Worm (Caenorhabditis elegans) whole organism, L4 larva: ENCODE results near the gene zfp-3.

Source experiments
- D1046.2 ChIP-seq: fragments of 200-800 bp; sonication (Bioruptor generic); IDR thresholded peaks from 2 replicates; pipeline ENCODE4 v1.3.6; 2022; ENCODE audit warnings: missing genetic modification characterization, missing compliant biosample characterization
- F10B5.3 ChIP-seq: sonication (generic microtip); optimal IDR thresholded peaks from 2 replicates; lab custom pipeline; 2016; ENCODE audit warnings: mild to moderate bottlenecking, missing genetic modification characterization, missing compliant biosample characterization
- F26F4.8 ChIP-seq: fragments of 200-800 bp; sonication (Bioruptor generic); conservative IDR thresholded peaks from 2 replicates; pipeline ENCODE4 v1.3.6; 2022; ENCODE audit warnings: missing genetic modification characterization, missing compliant biosample characterization
- F37D6.2 ChIP-seq: sonication (generic microtip); optimal IDR thresholded peaks from 2 replicates; lab custom pipeline; 2016; ENCODE audit warnings: mild to moderate bottlenecking, missing genetic modification characterization, missing compliant biosample characterization
- T20F7.1 ChIP-seq: fragments of 200-800 bp; sonication (Bioruptor generic); optimal IDR thresholded peaks from 2 replicates; lab custom pipeline; 2018; ENCODE audit warnings: mild to moderate bottlenecking, missing genetic modification characterization, missing compliant biosample characterization
- T26A8.4 ChIP-seq: fragments of 200-800 bp; sonication (Bioruptor generic); IDR thresholded peaks from 2 replicates; pipeline ENCODE4 v1.3.6; 2022; ENCODE audit warnings: missing genetic modification characterization, missing compliant biosample characterization
- ZK546.5 ChIP-seq, 2 experiments: sonication (generic microtip); optimal IDR thresholded peaks; 2 replicates each; lab custom pipeline; 2017; ENCODE audit warnings: missing biosample characterization in 2 of 2, missing genetic modification characterization in 2 of 2
- ama-1 ChIP-seq: fragments of 150-350 bp; optimal IDR thresholded peaks from 2 replicates; lab custom pipeline; 2014; ENCODE audit warnings: inconsistent platforms, mixed read lengths
- ceh-32 ChIP-seq: sonication (generic microtip); optimal IDR thresholded peaks from 2 replicates; lab custom pipeline; 2016; ENCODE audit warnings: mild to moderate bottlenecking, missing genetic modification characterization, missing compliant biosample characterization; ENCODE audit not compliant: poor library complexity
- cey-2 ChIP-seq: sonication (generic microtip); optimal IDR thresholded peaks from 3 replicates; lab custom pipeline; 2017; ENCODE audit warnings: missing genetic modification characterization, mild to moderate bottlenecking, missing compliant biosample characterization, antibody characterized with exemption, borderline replicate concordance; ENCODE audit not compliant: insufficient read depth
- ctbp-1 ChIP-seq: fragments of 200-800 bp; sonication (Bioruptor generic); IDR thresholded peaks from 2 replicates; pipeline ENCODE4 v1.3.6; 2022; ENCODE audit warnings: missing genetic modification reagents, missing genetic modification characterization, missing compliant biosample characterization
- daf-12 ChIP-seq: fragments of 150-350 bp; optimal IDR thresholded peaks from 2 replicates; lab custom pipeline; 2014; ENCODE audit warnings: missing biosample characterization, missing genetic modification reagents, missing genetic modification characterization
- dmd-9 ChIP-seq: fragments of 200-800 bp; sonication (Bioruptor generic); IDR thresholded peaks from 2 replicates; pipeline ENCODE4 v1.3.6; 2022; ENCODE audit warnings: missing genetic modification reagents, missing genetic modification characterization, missing compliant biosample characterization
- duxl-1 ChIP-seq: sonication (generic microtip); optimal IDR thresholded peaks from 2 replicates; lab custom pipeline; 2016; ENCODE audit warnings: mild to moderate bottlenecking, missing genetic modification characterization, moderate library complexity, missing compliant biosample characterization; ENCODE audit not compliant: poor library complexity
- egl-27 ChIP-seq: sonication (generic microtip); optimal IDR thresholded peaks from 3 replicates; lab custom pipeline; 2017; ENCODE audit warnings: missing biosample characterization, missing genetic modification reagents, missing genetic modification characterization
- egl-43 ChIP-seq: fragments of 200-800 bp; sonication (Bioruptor generic); IDR thresholded peaks from 2 replicates; pipeline ENCODE4 v1.3.6; 2022; ENCODE audit warnings: missing genetic modification reagents, missing genetic modification characterization, missing compliant biosample characterization
- gei-8 ChIP-seq: fragments of 200-800 bp; sonication (Bioruptor generic); optimal IDR thresholded peaks from 2 replicates; lab custom pipeline; 2018; ENCODE audit warnings: mild to moderate bottlenecking, missing genetic modification characterization, missing compliant biosample characterization
- hif-1 ChIP-seq, 2 experiments: sonication (generic microtip); optimal IDR thresholded peaks; 2 replicates each; lab custom pipeline; 2016 to 2017; ENCODE audit warnings: missing compliant biosample characterization in 2 of 2, missing genetic modification characterization in 2 of 2, missing genetic modification reagents in 2 of 2, missing genotype in 2 of 2, mild to moderate bottlenecking in 1 of 2
- hlh-30 ChIP-seq: sonication (generic microtip); optimal IDR thresholded peaks from 2 replicates; lab custom pipeline; 2017; ENCODE audit warnings: antibody characterized with exemption, mild to moderate bottlenecking, missing genetic modification characterization, missing compliant biosample characterization; ENCODE audit not compliant: insufficient read depth
- jun-1 ChIP-seq: fragments of 150-350 bp; optimal IDR thresholded peaks from 2 replicates; lab custom pipeline; 2014; ENCODE audit warnings: missing biosample characterization, missing genetic modification reagents, missing genetic modification characterization
- lim-7 ChIP-seq: fragments of 200-800 bp; sonication (Bioruptor generic); IDR thresholded peaks from 2 replicates; pipeline ENCODE4 v1.3.6; 2022; ENCODE audit warnings: missing genetic modification characterization, missing compliant biosample characterization
- lin-1 ChIP-seq: fragments of 200-800 bp; sonication (Bioruptor generic); IDR thresholded peaks from 2 replicates; pipeline ENCODE4 v1.3.6; 2022; ENCODE audit warnings: missing genetic modification reagents, missing genetic modification characterization, missing compliant biosample characterization
- lin-15B ChIP-seq: fragments of 150-350 bp; sonication (generic microtip); optimal IDR thresholded peaks from 3 replicates; lab custom pipeline; 2014; ENCODE audit warnings: missing biosample characterization, missing genetic modification characterization
- lin-38 ChIP-seq: fragments of 200-800 bp; sonication (Bioruptor generic); IDR thresholded peaks from 2 replicates; pipeline ENCODE4 v1.3.6; 2022; ENCODE audit warnings: missing genetic modification reagents, missing genetic modification characterization, missing compliant biosample characterization
- madf-9 ChIP-seq: fragments of 200-800 bp; sonication (Bioruptor generic); conservative IDR thresholded peaks from 2 replicates; pipeline ENCODE4 v1.3.6; 2022; ENCODE audit warnings: missing genetic modification reagents, missing genetic modification characterization, missing compliant biosample characterization
- mdl-1 ChIP-seq, 2 experiments: fragments of 150-350 bp in 1 of 2; sonication (generic microtip) in 1 of 2; optimal IDR thresholded peaks; 2 replicates each; lab custom pipeline; 2014 to 2017; ENCODE audit warnings: missing biosample characterization in 2 of 2, missing genetic modification characterization in 2 of 2
- mdt-29 ChIP-seq: fragments of 200-800 bp; sonication (Bioruptor generic); IDR thresholded peaks from 2 replicates; pipeline ENCODE4 v1.3.6; 2022; ENCODE audit warnings: missing genetic modification reagents, missing genetic modification characterization, missing compliant biosample characterization
- mxl-2 ChIP-seq: fragments of 200-800 bp; sonication (Bioruptor generic); conservative IDR thresholded peaks from 2 replicates; pipeline ENCODE4 v1.3.6; 2022; ENCODE audit warnings: missing genetic modification reagents, missing genetic modification characterization, missing compliant biosample characterization
- mxl-3 ChIP-seq: fragments of 200-800 bp; sonication (Bioruptor generic); optimal IDR thresholded peaks from 2 replicates; lab custom pipeline; 2018; ENCODE audit warnings: mild to moderate bottlenecking, missing genetic modification characterization, missing compliant biosample characterization
- nhr-10 ChIP-seq: fragments of 150-350 bp; optimal IDR thresholded peaks from 2 replicates; lab custom pipeline; 2014; ENCODE audit warnings: missing biosample characterization, missing genetic modification characterization
- nhr-11 ChIP-seq: fragments of 150-350 bp; optimal IDR thresholded peaks from 2 replicates; lab custom pipeline; 2014; ENCODE audit warnings: missing biosample characterization, missing genetic modification characterization
- nhr-28 ChIP-seq: fragments of 150-350 bp; optimal IDR thresholded peaks from 2 replicates; lab custom pipeline; 2014; ENCODE audit warnings: missing biosample characterization, missing genetic modification characterization
- nhr-41 ChIP-seq: fragments of 200-800 bp; sonication (Bioruptor generic); IDR thresholded peaks from 2 replicates; pipeline ENCODE4 v1.3.6; 2022; ENCODE audit warnings: missing genetic modification reagents, missing genetic modification characterization, missing compliant biosample characterization
- nhr-6 ChIP-seq: fragments of 150-350 bp; optimal IDR thresholded peaks from 2 replicates; lab custom pipeline; 2014; ENCODE audit warnings: missing biosample characterization, missing genetic modification characterization
- nhr-77 ChIP-seq: fragments of 150-350 bp; optimal IDR thresholded peaks from 2 replicates; lab custom pipeline; 2014; ENCODE audit warnings: missing biosample characterization, missing genetic modification characterization
- pha-4 ChIP-seq, 2 experiments: fragments of 150-350 bp in 1 of 2; fragments of 200-800 bp in 1 of 2; sonication (Bioruptor generic) in 1 of 2; IDR thresholded peaks in 1 of 2; optimal IDR thresholded peaks in 1 of 2; 2 replicates each; pipeline versions ENCODE4 v1.3.6 to Lab custom; 2014 to 2022; ENCODE audit warnings: missing genetic modification characterization in 2 of 2, missing genetic modification reagents in 2 of 2, missing biosample characterization in 1 of 2, missing compliant biosample characterization in 1 of 2
- saeg-2 ChIP-seq: fragments of 200-800 bp; sonication (Bioruptor generic); IDR thresholded peaks from 2 replicates; pipeline ENCODE4 v1.3.6; 2022; ENCODE audit warnings: missing genetic modification reagents, missing genetic modification characterization, missing compliant biosample characterization
- set-16 ChIP-seq: fragments of 200-800 bp; sonication (Bioruptor generic); IDR thresholded peaks from 2 replicates; pipeline ENCODE4 v1.3.6; 2022; ENCODE audit warnings: missing genetic modification reagents, missing genetic modification characterization, missing compliant biosample characterization
- snpc-4 ChIP-seq: fragments of 150-350 bp; optimal IDR thresholded peaks from 2 replicates; lab custom pipeline; 2014; ENCODE audit warnings: missing biosample characterization, missing genetic modification characterization
- spr-1 ChIP-seq: sonication (generic microtip); optimal IDR thresholded peaks from 2 replicates; lab custom pipeline; 2016; ENCODE audit warnings: mild to moderate bottlenecking, missing genetic modification characterization, missing compliant biosample characterization
- spr-3 ChIP-seq: fragments of 200-800 bp; sonication (Bioruptor generic); optimal IDR thresholded peaks from 2 replicates; lab custom pipeline; 2018; ENCODE audit warnings: mild to moderate bottlenecking, missing genetic modification characterization, missing compliant biosample characterization
- unc-130 ChIP-seq: sonication (generic microtip); optimal IDR thresholded peaks from 2 replicates; lab custom pipeline; 2016; ENCODE audit warnings: missing genetic modification reagents, missing genetic modification characterization, missing compliant biosample characterization
- unc-62 ChIP-seq, 3 experiments: fragments of 150-350 bp in 1 of 3; sonication (generic microtip); optimal IDR thresholded peaks in 2 of 3; peaks in 1 of 3; 1 replicate in 1 of 3; 2 replicates in 2 of 3; lab custom pipeline; 2014 to 2017; ENCODE audit warnings: missing biosample characterization in 3 of 3, missing genetic modification characterization in 3 of 3, missing genetic modification reagents in 3 of 3, missing genotype in 1 of 3
- vab-7 ChIP-seq: fragments of 200-800 bp; sonication (Bioruptor generic); IDR thresholded peaks from 2 replicates; pipeline ENCODE4 v1.3.6; 2022; ENCODE audit warnings: missing genetic modification reagents, missing genetic modification characterization, missing compliant biosample characterization
- zfp-2 ChIP-seq: sonication (generic microtip); optimal IDR thresholded peaks from 2 replicates; lab custom pipeline; 2016; ENCODE audit warnings: mild to moderate bottlenecking, missing genetic modification characterization, missing compliant biosample characterization
- ztf-11 ChIP-seq: fragments of 150-350 bp; optimal IDR thresholded peaks from 2 replicates; lab custom pipeline; 2014; ENCODE audit warnings: missing biosample characterization, missing genetic modification characterization

The zfp-3 gene

DNA sequence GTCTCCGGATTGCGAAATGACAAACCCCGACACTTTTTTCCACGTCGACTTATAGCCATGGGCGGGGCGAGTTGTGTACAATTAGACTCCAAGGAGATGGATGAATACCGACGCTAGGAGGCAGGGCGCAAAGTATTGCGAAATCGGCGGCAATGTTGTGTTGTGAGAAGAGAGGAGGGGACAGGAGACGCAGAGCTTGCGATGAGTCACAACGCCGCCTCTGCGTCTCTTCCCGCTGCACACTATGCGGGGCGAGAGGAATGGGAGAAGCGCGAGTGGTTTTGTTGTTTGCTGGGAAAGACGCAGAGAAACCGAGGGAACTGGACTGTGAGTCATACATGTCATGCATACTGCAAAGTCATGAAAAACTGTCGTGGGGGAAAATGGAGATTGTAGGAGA lies 7.9 kb upstream of the zfp-3 start (continued):
- TF ChIP-seq hif-1 (tag; optimal IDR thresholded peaks at IDR 0.05; lab: Kevin White, UChicago) (peak; percentile 27 to 89), duxl-1 (tag; lab: Kevin White, UChicago) (peak; percentile 64), jun-1 (tag; lab: Kevin White, UChicago) (peak; percentile 96), daf-12 (tag; lab: Kevin White, UChicago) (no peak), madf-9 (GFP tag; lab: Robert Waterston, UW) (peak; percentile 51; the same call in 1 of the 2 replicates), nhr-77 (tag; lab: Kevin White, UChicago) (peak; percentile 91), T20F7.1 (GFP tag; lab: Kevin White, UChicago) (peak; percentile 68), egl-43 (GFP tag; lab: Robert Waterston, UW) (peak; percentile 89), ZK546.5 (tag; optimal IDR thresholded peaks at IDR 0.05; lab: Kevin White, UChicago) (no peak), ztf-11 (no peak), F37D6.2 (peak; percentile 78), vab-7 (GFP tag; lab: Robert Waterston, UW) (peak; percentile 16; the same call in 1 of the 2 replicates), mdt-29 (GFP tag; lab: Robert Waterston, UW) (0 out of 2 replicates have a peak, but pooled peaks have one; percentile 27), spr-1 (tag; lab: Kevin White, UChicago) (peak; percentile 79), nhr-28 (tag; lab: Kevin White, UChicago) (peak; percentile 96), hlh-30 (peak; percentile 96), pha-4 (GFP tag; IDR thresholded peaks at IDR 0.05; lab: Robert Waterston, UW) (peak; percentile 93), pha-4 (tag; optimal IDR thresholded peaks at IDR 0.05; lab: Kevin White, UChicago) (peak; percentile 82), gei-8 (GFP tag; lab: Kevin White, UChicago) (peak; percentile 60), nhr-10 (tag; lab: Kevin White, UChicago) (peak; percentile 80), unc-62 (GFP tag; optimal IDR thresholded peaks at IDR 0.05 in 1 of 2; lab: Kevin White, UChicago) (peak in 1 of 2 experiments; percentile 97), unc-62 (tag; optimal IDR thresholded peaks at IDR 0.05; lab: Kevin White, UChicago) (no peak), unc-130 (GFP tag; lab: Kevin White, UChicago) (no peak), ceh-32 (peak; percentile 10), nhr-41 (peak; percentile 80; the same call in 1 of the 2 replicates), cey-2 (tag; lab: Kevin White, UChicago) (peak; percentile 2), egl-27 (tag; lab: Kevin White, UChicago) (no peak), T26A8.4 (GFP tag; lab: Robert Waterston, UW) (peak; percentile 88), snpc-4 (peak; percentile 28), ama-1 (lab: Kevin White, UChicago) (no peak), mxl-3 (GFP tag; lab: Kevin White, UChicago) (peak; percentile 93), saeg-2 (GFP tag; lab: Robert Waterston, UW) (peak; percentile 76; the same call in 1 of the 2 replicates), mdl-1 (tag; optimal IDR thresholded peaks at IDR 0.05; lab: Kevin White, UChicago) (peak; percentile 84 to 95), dmd-9 (peak; percentile 80), nhr-6 (tag; lab: Kevin White, UChicago) (peak; percentile 95), set-16 (peak; percentile 94), spr-3 (peak; percentile 50), D1046.2 (GFP tag; lab: Robert Waterston, UW) (no peak), F26F4.8 (no peak), lin-38 (GFP tag; lab: Robert Waterston, UW) (peak; percentile 66), zfp-2 (peak; percentile 9), lin-15B (no peak), F10B5.3 (tag; lab: Kevin White, UChicago) (peak; percentile 59), lim-7 (GFP tag; lab: Robert Waterston, UW) (no peak), ctbp-1 (peak; percentile 67), nhr-11 (tag; lab: Kevin White, UChicago) (peak; percentile 93), lin-1 (peak; percentile 91), mxl-2 (GFP tag; lab: Robert Waterston, UW) (peak; percentile 78; the same call in 1 of the 2 replicates)
